Worm (Caenorhabditis elegans) whole organism, midembryonic: Measurements from ENCODE around the gene Y48A6C.8.

ENCODE experiments used
- cog-1 ChIP-seq: sonication (generic microtip); optimal IDR thresholded peaks from 2 replicates; lab custom pipeline; 2016; ENCODE audit warnings: missing genetic modification characterization, missing compliant biosample characterization
- flt-1 ChIP-seq: fragments of 200-800 bp; sonication (Bioruptor generic); IDR thresholded peaks from 2 replicates; pipeline ENCODE4 v1.3.6; 2022; ENCODE audit warnings: missing genetic modification characterization, missing compliant biosample characterization
- klf-2 ChIP-seq: fragments of 200-800 bp; sonication (Bioruptor generic); conservative IDR thresholded peaks from 2 replicates; pipeline ENCODE4 v1.3.6; 2022; ENCODE audit warnings: missing genetic modification reagents, missing genetic modification characterization, missing compliant biosample characterization
- ztf-23 ChIP-seq: fragments of 200-800 bp; sonication (Bioruptor generic); IDR thresholded peaks from 2 replicates; pipeline ENCODE4 v1.3.6; 2022; ENCODE audit warnings: missing genetic modification reagents, missing genetic modification characterization, missing compliant biosample characterization
- ztf-29 ChIP-seq: fragments of 200-800 bp; sonication (Bioruptor generic); IDR thresholded peaks from 2 replicates; pipeline ENCODE4 v1.3.6; 2022; ENCODE audit warnings: missing genetic modification reagents, missing genetic modification characterization, missing compliant biosample characterization

ce11 chrIII:11087442-11087841, 40.0 kb downstream of the Y48A6C.8 start:
- no peak for TF ChIP-seq flt-1 (GFP tag; lab: Robert Waterston, UW)
- no peak for TF ChIP-seq cog-1 (tag; lab: Kevin White, UChicago)
- no peak for TF ChIP-seq klf-2 (GFP tag; lab: Robert Waterston, UW)
- no peak for TF ChIP-seq ztf-29 (GFP tag; lab: Robert Waterston, UW)
- TF ChIP-seq ztf-23 (GFP tag; lab: Robert Waterston, UW): no peak
